Worm (Caenorhabditis elegans) whole organism, late embryonic: ENCODE data around the gene cyp-25A2.

Source experiments
- T23F11.4 ChIP-seq: fragments of 200-800 bp; sonication (Bioruptor generic); optimal IDR thresholded peaks from 2 replicates; lab custom pipeline; 2018; ENCODE audit warnings: mild to moderate bottlenecking, missing genetic modification characterization, missing compliant biosample characterization
- Y22D7AL.16 ChIP-seq: sonication (generic microtip); optimal IDR thresholded peaks from 2 replicates; lab custom pipeline; 2016; ENCODE audit warnings: missing genetic modification characterization, missing compliant biosample characterization
- ceh-19 ChIP-seq: fragments of 200-800 bp; sonication (Bioruptor generic); optimal IDR thresholded peaks from 2 replicates; lab custom pipeline; 2018; ENCODE audit warnings: mild to moderate bottlenecking, missing genetic modification characterization, missing compliant biosample characterization
- ceh-24 ChIP-seq: sonication (generic microtip); optimal IDR thresholded peaks from 2 replicates; lab custom pipeline; 2016; ENCODE audit warnings: mild to moderate bottlenecking, missing genetic modification characterization, missing compliant biosample characterization
- ceh-30 ChIP-seq: fragments of 150-350 bp; optimal IDR thresholded peaks from 2 replicates; lab custom pipeline; 2014; ENCODE audit warnings: missing biosample characterization, missing genetic modification characterization
- elt-2 ChIP-seq: sonication (generic microtip); optimal IDR thresholded peaks from 2 replicates; lab custom pipeline; 2016; ENCODE audit warnings: missing genetic modification reagents, missing genetic modification characterization, missing compliant biosample characterization
- ets-4 ChIP-seq: sonication (generic microtip); optimal IDR thresholded peaks from 2 replicates; lab custom pipeline; 2016; ENCODE audit warnings: missing genetic modification characterization, missing compliant biosample characterization
- fkh-10 ChIP-seq: fragments of 150-350 bp; optimal IDR thresholded peaks from 2 replicates; lab custom pipeline; 2014; ENCODE audit warnings: missing biosample characterization, missing genetic modification reagents, missing genetic modification characterization
- hlh-30 ChIP-seq: sonication (generic microtip); optimal IDR thresholded peaks from 2 replicates; lab custom pipeline; 2017; ENCODE audit warnings: antibody characterized with exemption, missing genetic modification characterization, missing compliant biosample characterization; ENCODE audit not compliant: insufficient read depth
- nhr-232 ChIP-seq: sonication (generic microtip); optimal IDR thresholded peaks from 2 replicates; lab custom pipeline; 2016; ENCODE audit warnings: missing genetic modification characterization, missing compliant biosample characterization
- pqm-1 ChIP-seq: sonication (generic microtip); optimal IDR thresholded peaks from 2 replicates; lab custom pipeline; 2016; ENCODE audit warnings: missing genetic modification characterization, missing compliant biosample characterization
- sox-4 ChIP-seq: sonication (generic microtip); optimal IDR thresholded peaks from 2 replicates; lab custom pipeline; 2017; ENCODE audit warnings: mild to moderate bottlenecking, missing genetic modification characterization, inconsistent platforms, missing compliant biosample characterization

DNA sequence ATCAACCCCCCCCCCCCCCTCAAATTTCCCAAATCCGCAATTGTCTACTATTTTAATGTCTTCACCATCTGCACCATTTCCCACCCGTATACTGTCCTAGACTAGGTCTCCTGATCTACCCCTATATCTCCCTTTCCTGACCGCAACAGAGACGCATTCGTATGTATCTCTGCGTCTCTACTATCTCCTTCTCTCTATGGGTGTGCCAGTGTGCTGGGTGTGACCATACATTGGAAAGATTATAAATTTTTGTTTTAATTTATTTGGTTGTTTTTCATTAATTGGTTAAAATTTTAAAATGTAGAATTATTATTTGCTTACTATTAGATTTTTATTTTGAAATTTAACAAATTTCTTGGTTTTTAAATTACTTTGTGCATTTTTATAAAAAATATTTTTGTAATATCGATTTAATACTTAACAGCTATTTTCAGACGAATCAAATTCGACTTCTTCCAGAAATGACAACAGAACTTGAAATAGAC is 13.0 kb upstream of the cyp-25A2 start, which contains the start of gene amx-1:
- TF ChIP-seq ets-4 (no peak), nhr-232 (tag; lab: Kevin White, UChicago) (no peak), ceh-24 (tag; lab: Kevin White, UChicago) (no peak), hlh-30 (tag; lab: Kevin White, UChicago) (peak; percentile 58), T23F11.4 (GFP tag; lab: Kevin White, UChicago) (no peak), elt-2 (no peak), pqm-1 (tag; lab: Kevin White, UChicago) (no peak), ceh-19 (GFP tag; lab: Kevin White, UChicago) (no peak), sox-4 (no peak), Y22D7AL.16 (tag; lab: Kevin White, UChicago) (no peak), fkh-10 (GFP tag; lab: Kevin White, UChicago) (no peak), ceh-30 (no peak)
